Worm (Caenorhabditis elegans) whole organism, L4/young adult: ENCODE measurements around the gene clec-191.

ENCODE experiments used
- W03F9.2 ChIP-seq: fragments of 150-350 bp; optimal IDR thresholded peaks from 2 replicates; lab custom pipeline; 2014; ENCODE audit warnings: missing biosample characterization, missing genetic modification characterization
- dao-5 ChIP-seq: sonication (generic microtip); optimal IDR thresholded peaks from 2 replicates; lab custom pipeline; 2016; ENCODE audit warnings: missing genotype, missing genetic modification characterization, moderate library complexity, missing compliant biosample characterization
- him-1 ChIP-seq: sonication (generic microtip); optimal IDR thresholded peaks from 2 replicates; lab custom pipeline; 2016; ENCODE audit warnings: missing genotype, missing genetic modification reagents, missing genetic modification characterization, missing compliant biosample characterization

DNA sequence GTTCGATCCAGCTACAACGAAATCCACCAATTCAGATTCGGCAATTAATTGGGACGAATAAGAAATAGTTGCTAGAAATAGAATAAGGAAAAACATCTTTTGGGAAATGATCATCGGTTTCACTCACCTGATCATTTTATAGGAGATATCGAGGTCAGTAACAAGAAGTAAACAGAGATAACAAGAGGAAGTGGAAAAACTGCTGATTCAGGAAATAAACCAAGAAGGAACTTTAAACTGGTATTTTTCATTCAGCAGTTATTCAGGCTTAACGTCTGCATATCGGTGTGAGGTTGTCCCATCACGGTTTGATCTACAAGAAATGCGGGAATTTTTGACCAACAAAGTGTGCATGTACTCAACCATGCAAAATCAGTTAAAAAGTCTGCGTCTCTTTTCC lies 48.0 kb upstream of the clec-191 start, which contains the start of gene K03D3.2:
- TF ChIP-seq him-1 (no peak), W03F9.2 (tag; lab: Kevin White, UChicago) (no peak), dao-5 (tag; lab: Kevin White, UChicago) (no peak)
